Worm (Caenorhabditis elegans) whole organism, midembryonic: ENCODE data around the gene pxf-1.
A peak's percentile ranks its signal among the peaks of the same experiment; 100 is the strongest.

ENCODE experiments used
- T22C8.4 ChIP-seq: fragments of 200-800 bp; sonication (Bioruptor generic); IDR thresholded peaks from 2 replicates; pipeline ENCODE4 v1.3.6; 2022; ENCODE audit warnings: missing genetic modification characterization, missing compliant biosample characterization
- cog-1 ChIP-seq: sonication (generic microtip); optimal IDR thresholded peaks from 2 replicates; lab custom pipeline; 2016; ENCODE audit warnings: missing genetic modification characterization, missing compliant biosample characterization
- flt-1 ChIP-seq: fragments of 200-800 bp; sonication (Bioruptor generic); IDR thresholded peaks from 2 replicates; pipeline ENCODE4 v1.3.6; 2022; ENCODE audit warnings: missing genetic modification characterization, missing compliant biosample characterization
- klf-2 ChIP-seq: fragments of 200-800 bp; sonication (Bioruptor generic); conservative IDR thresholded peaks from 2 replicates; pipeline ENCODE4 v1.3.6; 2022; ENCODE audit warnings: missing genetic modification reagents, missing genetic modification characterization, missing compliant biosample characterization
- med-1 ChIP-seq: sonication (generic microtip); optimal IDR thresholded peaks from 2 replicates; lab custom pipeline; 2017; ENCODE audit warnings: missing genetic modification characterization, mild to moderate bottlenecking, missing compliant biosample characterization, antibody characterized with exemption, missing genetic modification reagents; ENCODE audit not compliant: insufficient read depth
- ref-1 ChIP-seq: fragments of 200-800 bp; sonication (Bioruptor generic); conservative IDR thresholded peaks from 2 replicates; pipeline ENCODE4 v1.3.6; 2022; ENCODE audit warnings: missing genetic modification reagents, missing genetic modification characterization, missing compliant biosample characterization
- tab-1 ChIP-seq: fragments of 200-800 bp; sonication (Bioruptor generic); IDR thresholded peaks from 2 replicates; pipeline ENCODE4 v1.3.6; 2022; ENCODE audit warnings: missing genetic modification characterization, missing compliant biosample characterization
- ztf-23 ChIP-seq: fragments of 200-800 bp; sonication (Bioruptor generic); IDR thresholded peaks from 2 replicates; pipeline ENCODE4 v1.3.6; 2022; ENCODE audit warnings: missing genetic modification reagents, missing genetic modification characterization, missing compliant biosample characterization
- ztf-29 ChIP-seq: fragments of 200-800 bp; sonication (Bioruptor generic); IDR thresholded peaks from 2 replicates; pipeline ENCODE4 v1.3.6; 2022; ENCODE audit warnings: missing genetic modification reagents, missing genetic modification characterization, missing compliant biosample characterization

pxf-1 gene

DNA sequence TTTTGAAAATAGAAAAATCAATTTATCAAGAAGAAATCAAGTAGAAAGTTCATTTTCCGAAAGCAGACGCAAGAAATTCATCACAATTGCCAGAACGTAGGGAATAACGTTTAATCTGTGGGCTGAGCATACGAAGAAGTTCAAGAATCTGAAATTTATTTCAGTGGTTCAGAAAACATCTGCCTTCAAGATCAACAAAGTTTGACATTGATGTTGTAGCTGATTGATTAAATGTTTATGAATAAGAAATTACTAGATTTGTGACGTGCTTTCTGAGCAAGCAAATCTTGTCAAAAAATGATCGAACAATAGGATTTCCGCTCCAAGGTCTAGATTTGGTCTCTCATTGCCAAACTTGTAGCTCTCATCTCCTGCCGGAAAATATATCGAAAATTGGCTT lies 32.0 kb upstream of the pxf-1 start, which contains the start of gene K04D7.6:
Gene K04D7.6 (minus strand): TSS at position 101 of the 400 bp plus-strand sequence.
- TF ChIP-seq klf-2 (GFP tag; lab: Robert Waterston, UW), result no peak
- TF ChIP-seq ref-1 (GFP tag; lab: Robert Waterston, UW), result no peak
- TF ChIP-seq ztf-23 (GFP tag; lab: Robert Waterston, UW), result no peak
- no peak for TF ChIP-seq tab-1 (GFP tag; lab: Robert Waterston, UW)
- TF ChIP-seq T22C8.4 (GFP tag; lab: Robert Waterston, UW), result no peak
- no peak for TF ChIP-seq flt-1 (GFP tag; lab: Robert Waterston, UW)
- TF ChIP-seq med-1, result no peak
- no peak for TF ChIP-seq ztf-29 (GFP tag; lab: Robert Waterston, UW)
- no peak for TF ChIP-seq cog-1

DNA sequence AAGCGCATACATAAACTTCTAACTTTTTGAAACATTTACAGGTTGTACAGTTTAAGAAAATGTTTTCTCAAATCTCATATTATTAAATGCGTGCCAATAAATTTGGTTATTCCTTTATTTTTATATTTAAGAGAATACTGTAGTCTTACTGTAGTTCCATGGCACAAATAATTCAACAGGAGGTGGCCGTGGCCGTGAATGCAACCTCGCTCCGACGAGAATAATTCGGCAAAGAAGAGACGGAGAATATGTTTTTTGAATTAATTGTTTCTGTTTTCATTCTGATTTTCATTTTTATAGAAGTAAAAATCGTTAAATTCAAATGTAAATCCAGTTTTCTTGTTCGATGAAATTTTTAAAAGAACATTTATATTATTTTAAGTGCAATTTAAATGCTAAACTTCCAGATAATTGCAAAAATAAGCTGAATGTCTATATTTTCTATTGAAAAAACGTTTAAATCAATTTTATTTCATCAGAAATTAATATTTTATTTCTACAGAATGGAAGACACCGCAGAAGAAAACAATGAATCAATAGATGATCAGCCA lies 23.3 kb upstream of the pxf-1 start, which contains the start of gene gon-4:
Gene gon-4 (plus strand): TSS at position 501 of the 551 bp plus-strand sequence.
- TF ChIP-seq tab-1 (GFP tag; lab: Robert Waterston, UW) (no peak), ztf-29 (GFP tag; lab: Robert Waterston, UW) (no peak)

DNA sequence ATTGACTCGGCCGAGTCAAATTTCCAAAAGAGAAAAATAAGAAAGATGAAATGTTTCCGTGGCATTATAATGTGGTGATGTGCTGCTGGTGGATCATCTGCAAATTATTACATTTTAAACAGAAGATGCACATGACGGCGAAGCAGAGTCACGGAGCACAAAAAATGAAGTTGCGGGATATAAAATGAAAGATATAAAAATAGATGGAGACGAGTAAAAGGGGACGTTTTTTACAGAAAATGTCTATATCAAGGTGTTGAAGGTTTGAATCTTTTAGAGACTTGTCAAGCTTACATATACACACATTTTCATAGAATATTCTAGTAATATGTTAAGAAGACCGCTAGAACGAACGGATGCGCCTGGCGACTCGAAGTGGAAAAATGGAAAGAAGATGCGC lies 20.2 kb upstream of the pxf-1 start, which contains the start of gene ptrg-1:
Gene ptrg-1 (minus strand): TSS at position 101 of the 400 bp plus-strand sequence.
- no peak for TF ChIP-seq ztf-29 (GFP tag; lab: Robert Waterston, UW)
- TF ChIP-seq med-1, result no peak
- no peak for TF ChIP-seq ztf-23 (GFP tag; lab: Robert Waterston, UW)
- no peak for TF ChIP-seq tab-1 (GFP tag; lab: Robert Waterston, UW)
- TF ChIP-seq klf-2 (GFP tag; lab: Robert Waterston, UW), result no peak

DNA sequence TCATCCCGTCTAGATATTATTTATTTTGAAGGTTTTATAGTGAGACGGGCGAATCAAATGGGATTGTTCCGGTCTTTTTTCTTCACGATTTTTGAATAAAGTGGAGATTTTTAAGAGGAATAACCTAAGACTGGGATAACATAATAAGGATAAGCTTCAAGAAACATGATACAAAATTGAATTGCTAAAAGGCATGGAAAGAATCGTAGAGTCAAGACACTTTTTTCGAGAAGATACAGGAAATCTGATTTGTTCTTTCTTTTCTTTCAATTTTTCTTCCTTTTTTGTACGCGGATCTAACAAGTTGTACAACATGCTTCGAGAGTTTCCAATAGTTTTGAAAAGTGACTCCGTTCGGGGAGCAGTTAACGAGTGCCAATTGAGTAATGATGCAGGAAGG lies 17.4 kb upstream of the pxf-1 start:
- TF ChIP-seq T22C8.4 (GFP tag; lab: Robert Waterston, UW), result no peak
- no peak for TF ChIP-seq ref-1 (GFP tag; lab: Robert Waterston, UW)
- no peak for TF ChIP-seq tab-1 (GFP tag; lab: Robert Waterston, UW)
- TF ChIP-seq cog-1, result no peak
- no peak for TF ChIP-seq klf-2 (GFP tag; lab: Robert Waterston, UW)
- no peak for TF ChIP-seq ztf-29 (GFP tag; lab: Robert Waterston, UW)
- no peak for TF ChIP-seq flt-1 (GFP tag; lab: Robert Waterston, UW)
- no peak for TF ChIP-seq ztf-23 (GFP tag; lab: Robert Waterston, UW)
- no peak for TF ChIP-seq med-1

DNA sequence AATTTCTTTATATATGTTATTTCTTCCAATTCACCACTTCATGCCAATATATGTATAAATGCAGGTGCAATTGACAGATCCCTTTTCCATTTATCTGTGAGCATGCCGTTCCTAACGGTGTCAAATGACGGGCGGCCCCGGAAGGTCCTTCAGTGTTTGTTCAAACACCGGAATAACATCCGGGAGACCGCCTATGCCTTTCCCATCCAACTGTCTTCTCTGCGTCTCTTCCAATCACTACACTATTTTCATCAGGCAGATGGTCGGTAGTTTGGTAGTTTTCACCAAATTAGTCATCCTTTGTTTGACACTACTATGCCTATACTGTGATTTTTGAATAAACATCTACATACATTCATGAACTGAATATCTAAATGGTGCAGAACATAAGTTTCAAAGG lies 16.4 kb upstream of the pxf-1 start:
- TF ChIP-seq klf-2 (GFP tag; lab: Robert Waterston, UW), result no peak
- no peak for TF ChIP-seq ztf-23 (GFP tag; lab: Robert Waterston, UW)
- 0 out of 2 replicates have a peak, but pooled peaks have one; percentile 22 for TF ChIP-seq flt-1 (GFP tag; lab: Robert Waterston, UW)
- no peak for TF ChIP-seq T22C8.4 (GFP tag; lab: Robert Waterston, UW)

DNA sequence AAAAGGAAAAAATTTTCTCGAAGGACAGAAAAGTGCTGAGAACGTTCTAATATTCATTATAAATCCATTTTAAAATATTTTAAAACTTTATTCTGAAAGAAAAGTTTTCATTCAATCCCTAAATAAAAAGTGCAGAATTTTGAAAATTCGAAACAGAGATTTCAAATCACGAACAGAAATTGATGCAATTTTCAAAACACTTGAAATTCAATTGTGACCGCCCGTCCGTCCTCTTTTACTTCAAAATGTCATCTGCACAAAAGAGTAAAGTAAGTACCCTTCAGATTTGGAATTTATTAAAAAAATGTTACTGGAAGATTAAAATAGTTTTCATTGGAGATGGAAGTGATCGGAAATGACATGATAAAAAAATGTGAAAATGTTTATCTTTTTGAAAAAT lies 14.4 kb upstream of the pxf-1 start:
- TF ChIP-seq tab-1 (GFP tag; lab: Robert Waterston, UW) (no peak), ref-1 (GFP tag; lab: Robert Waterston, UW) (no peak), flt-1 (GFP tag; lab: Robert Waterston, UW) (no peak), ztf-23 (GFP tag; lab: Robert Waterston, UW) (no peak), klf-2 (GFP tag; lab: Robert Waterston, UW) (no peak), med-1 (no peak), ztf-29 (GFP tag; lab: Robert Waterston, UW) (no peak), cog-1 (no peak), T22C8.4 (GFP tag; lab: Robert Waterston, UW) (no peak)

DNA sequence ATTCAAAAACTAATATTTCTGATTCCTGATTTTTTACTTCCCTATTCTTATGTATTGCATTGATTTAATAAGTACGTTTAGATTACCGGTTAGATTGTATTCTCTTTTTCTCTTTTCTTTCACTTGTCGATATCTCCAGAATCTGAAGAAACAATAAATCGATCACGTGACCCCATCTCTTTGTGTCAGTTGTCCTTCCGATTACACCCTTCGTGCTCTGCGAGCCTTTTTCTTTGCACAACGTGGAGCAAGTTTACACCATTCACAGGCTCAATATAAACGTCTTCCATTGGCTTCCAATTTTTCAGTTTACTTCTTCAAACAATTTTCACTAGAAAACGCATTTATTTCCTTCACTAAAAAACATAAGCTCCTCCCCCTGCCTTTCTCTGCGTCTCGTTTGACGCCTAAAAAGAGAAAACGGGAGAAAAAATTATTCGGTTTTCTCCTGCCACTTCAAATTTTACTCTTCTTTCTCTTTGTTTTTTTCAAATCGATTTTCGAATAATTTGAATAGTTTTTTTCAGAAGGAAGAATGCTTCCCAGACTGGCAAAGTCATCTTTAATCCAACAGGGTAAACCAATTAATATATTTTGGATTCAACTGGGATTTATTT lies 6.1 kb upstream of the pxf-1 start, which contains the start of gene gta-1:
Gene gta-1 (plus strand): TSS at position 528 of the 617 bp plus-strand sequence.
- TF ChIP-seq tab-1 (GFP tag; lab: Robert Waterston, UW) (no peak), cog-1 (no peak), ref-1 (GFP tag; lab: Robert Waterston, UW) (no peak), T22C8.4 (GFP tag; lab: Robert Waterston, UW) (no peak), ztf-23 (GFP tag; lab: Robert Waterston, UW) (no peak), med-1 (no peak), klf-2 (GFP tag; lab: Robert Waterston, UW) (no peak), ztf-29 (GFP tag; lab: Robert Waterston, UW) (no peak), flt-1 (GFP tag; lab: Robert Waterston, UW) (no peak)

DNA sequence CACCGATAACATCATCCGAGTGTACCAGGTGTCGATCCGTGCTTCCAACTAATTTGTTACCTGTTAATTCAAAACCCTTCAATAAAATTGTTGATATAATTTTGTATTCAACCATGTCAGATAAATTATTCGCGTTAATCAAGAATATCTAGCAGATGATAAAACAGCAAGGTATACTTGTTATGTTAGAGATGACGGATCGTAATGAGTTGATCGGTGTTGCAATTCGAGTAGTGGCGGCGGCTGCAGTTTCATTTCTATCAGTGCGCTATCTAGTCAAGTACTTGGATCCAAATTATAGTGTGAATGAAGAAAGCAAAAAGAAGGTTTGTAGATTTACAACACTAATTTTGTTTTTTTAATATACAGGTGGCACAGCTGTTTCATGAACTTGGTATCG lies 3.6 kb upstream of the pxf-1 start, which contains the start of gene mspn-1:
Gene mspn-1 (plus strand): TSS at position 190 of the 400 bp plus-strand sequence.
- TF ChIP-seq flt-1 (GFP tag; lab: Robert Waterston, UW) (no peak), med-1 (no peak), cog-1 (no peak)

DNA sequence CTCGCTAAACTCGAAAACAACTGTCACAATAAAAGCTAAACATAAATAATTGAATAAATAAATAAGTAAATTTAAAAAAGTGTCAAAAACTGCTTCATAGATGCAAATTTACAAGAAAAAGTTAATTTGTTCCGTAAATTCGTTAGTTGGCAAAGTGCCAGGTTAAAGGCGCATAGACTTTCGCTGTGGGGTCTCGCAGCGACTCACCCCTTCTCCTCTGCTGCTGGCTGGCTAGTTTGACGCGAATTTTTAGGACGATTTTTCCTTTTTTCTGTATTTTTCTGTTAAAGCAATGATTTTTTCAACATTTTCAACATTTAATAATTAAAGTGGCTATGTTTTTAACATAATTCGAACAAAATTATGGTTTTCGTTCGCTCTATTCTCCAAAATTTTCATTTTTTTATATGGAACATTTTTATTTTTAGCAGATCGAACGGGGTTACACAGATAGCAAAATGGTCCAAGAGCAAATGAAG lies 2.1 kb upstream of the pxf-1 start, which contains the start of gene rack-1:
Gene rack-1 (plus strand): TSS at position 429 of the 479 bp plus-strand sequence.
- TF ChIP-seq ztf-29 (GFP tag; lab: Robert Waterston, UW) (no peak), flt-1 (GFP tag; lab: Robert Waterston, UW) (no peak), cog-1 (no peak), ref-1 (GFP tag; lab: Robert Waterston, UW) (no peak)
